Worm (Caenorhabditis elegans) whole organism, L4/young adult: Measurements from ENCODE around the gene C14C6.13.

ENCODE experiments used
- W03F9.2 ChIP-seq: fragments of 150-350 bp; optimal IDR thresholded peaks from 2 replicates; lab custom pipeline; 2014; ENCODE audit warnings: missing biosample characterization, missing genetic modification characterization
- him-1 ChIP-seq: sonication (generic microtip); optimal IDR thresholded peaks from 2 replicates; lab custom pipeline; 2016; ENCODE audit warnings: missing genotype, missing genetic modification reagents, missing genetic modification characterization, missing compliant biosample characterization

- TF ChIP-seq him-1 (tag; lab: Kevin White, UChicago) (no peak), W03F9.2 (tag; lab: Kevin White, UChicago) (no peak)
Measured at ce11 chrV:532046-532445, 42.5 kb downstream of the C14C6.13 start, which contains the start of gene nhr-58.
